Fruit fly (Drosophila melanogaster): ENCODE data around the gene CG31174.

DNA sequence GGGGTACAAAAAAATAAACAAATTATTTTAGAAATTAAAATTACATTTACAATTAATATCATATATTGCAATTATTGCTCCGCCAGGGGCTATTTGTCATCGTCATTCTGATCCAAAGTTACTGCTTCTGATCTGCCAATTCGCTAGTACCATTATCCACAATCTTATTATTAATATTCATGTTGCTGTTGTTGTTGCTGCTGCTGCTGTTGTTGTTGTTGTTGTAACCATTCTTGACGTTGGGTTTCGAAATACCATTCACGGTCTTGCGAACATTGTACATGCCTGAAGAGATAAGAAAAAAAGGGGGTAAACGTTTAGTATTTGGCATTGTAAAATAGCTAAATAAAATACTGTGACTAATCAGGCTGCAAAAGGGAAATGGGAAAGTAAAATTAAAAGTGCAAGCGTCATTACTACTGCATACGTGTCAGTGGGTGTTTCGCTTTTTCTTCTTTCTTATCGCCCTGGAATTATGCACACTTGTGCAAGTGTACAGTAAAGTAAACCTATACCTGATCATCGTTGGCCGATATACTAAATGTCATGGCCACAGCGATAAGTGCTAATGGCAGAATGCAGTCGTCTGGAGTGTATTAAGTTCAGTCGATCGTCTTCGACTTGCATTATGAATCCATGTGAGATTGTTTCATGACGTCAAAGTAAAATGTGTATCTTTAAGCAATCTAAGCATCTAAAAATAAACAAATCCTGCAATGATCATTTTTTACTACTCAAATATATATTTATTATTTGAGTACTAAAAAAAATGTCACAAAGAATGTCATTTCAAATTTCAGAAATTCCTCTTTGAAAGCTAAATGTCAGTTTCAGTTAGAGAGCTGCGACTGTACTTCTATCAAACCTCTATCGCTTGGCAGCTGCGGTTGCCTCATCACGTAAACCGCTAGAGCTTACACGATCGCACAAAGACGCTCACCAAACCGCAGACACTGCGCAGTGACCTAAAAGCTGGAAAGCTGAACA is 17.4 kb downstream of the CG31174 start:
- TF ChIP-seq Gug (GFP tag; IDR thresholded peaks at IDR 0.05) (no peak), CG16779 (tag; optimal IDR thresholded peaks at IDR 0.05) (no peak), CG10631 (GFP tag; optimal IDR thresholded peaks at IDR 0.05) (no peak), CG3032 (tag; optimal IDR thresholded peaks at IDR 0.05) (no peak), CG4318 (GFP tag; optimal IDR thresholded peaks at IDR 0.05) (no peak), pdm3 (GFP tag; optimal IDR thresholded peaks at IDR 0.05) (no peak), lz (GFP tag; optimal IDR thresholded peaks at IDR 0.05) (no peak), CG8119 (GFP tag; IDR thresholded peaks at IDR 0.05) (no peak), Ets96B (tag; optimal IDR thresholded peaks at IDR 0.05) (no peak), Lpt (GFP tag; optimal IDR thresholded peaks at IDR 0.05) (no peak), OdsH (GFP tag; optimal IDR thresholded peaks at IDR 0.05) (no peak)

All from whole organism, prepupa.